Worm (Caenorhabditis elegans): Measurements from ENCODE around the gene fars-2.

Gene fars-2

DNA sequence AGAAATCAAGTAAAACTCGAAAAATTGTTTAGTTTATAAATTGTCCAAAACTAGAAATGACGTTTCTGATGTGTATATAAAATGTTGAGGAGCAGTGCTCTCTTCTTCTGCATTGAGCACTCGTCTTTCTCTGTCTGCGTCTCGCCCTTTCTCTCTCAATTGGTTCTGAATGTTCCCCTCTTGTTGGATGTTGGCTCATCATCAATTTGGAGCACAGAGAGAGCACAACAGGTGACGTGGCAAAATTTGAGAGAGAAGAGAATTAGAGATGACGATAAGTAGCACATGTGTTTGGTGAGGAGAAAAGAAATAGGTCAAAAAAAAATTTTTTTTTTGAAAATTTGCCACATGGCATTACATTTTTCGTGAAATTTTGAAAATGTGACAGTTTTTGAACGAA lies 9.7 kb downstream of the fars-2 start (continued):
- TF ChIP-seq hmg-1.1 (GFP tag; IDR thresholded peaks at IDR 0.05): peak; percentile 58
- no peak for TF ChIP-seq ztf-7 (tag; optimal IDR thresholded peaks at IDR 0.05)
- peak; percentile 70 for TF ChIP-seq nhr-11 (tag; optimal IDR thresholded peaks at IDR 0.05)
- no peak for TF ChIP-seq ZK546.5 (tag; optimal IDR thresholded peaks at IDR 0.05)
- TF ChIP-seq mdt-29 (GFP tag; IDR thresholded peaks at IDR 0.05): 0 out of 2 replicates have a peak, but pooled peaks have one; percentile 11
- no peak for TF ChIP-seq R02D3.7 (tag; optimal IDR thresholded peaks at IDR 0.05)
- no peak for TF ChIP-seq ama-1 (optimal IDR thresholded peaks at IDR 0.05)
- no peak for TF ChIP-seq Y48G9A.11 (GFP tag; IDR thresholded peaks at IDR 0.05)
- peak in 1 of 2 experiments; percentile 53 for TF ChIP-seq mdl-1 (tag; optimal IDR thresholded peaks at IDR 0.05)
- peak; percentile 17 for TF ChIP-seq rbr-2 (tag; optimal IDR thresholded peaks at IDR 0.05)
- peak in 1 of 2 experiments; percentile 77 for TF ChIP-seq lsy-2 (tag; optimal IDR thresholded peaks at IDR 0.05)
- TF ChIP-seq nhr-25 (tag; optimal IDR thresholded peaks at IDR 0.05; ENCODE audit: borderline replicate concordance, insufficient read depth): no peak
- no peak for TF ChIP-seq Y75B8A.6 (GFP tag; IDR thresholded peaks at IDR 0.05)
- TF ChIP-seq ZK337.2 (GFP tag; IDR thresholded peaks at IDR 0.05): no peak
- TF ChIP-seq F49E8.2 (tag; optimal IDR thresholded peaks at IDR 0.05; ENCODE audit: borderline replicate concordance): no peak
- TF ChIP-seq nhr-48 (tag; optimal IDR thresholded peaks at IDR 0.05): no peak
- TF ChIP-seq nhr-28 (tag; optimal IDR thresholded peaks at IDR 0.05): peak; percentile 30
- TF ChIP-seq mep-1 (tag; optimal IDR thresholded peaks at IDR 0.05): peak; percentile 64
- no peak for TF ChIP-seq jun-1 (tag; optimal IDR thresholded peaks at IDR 0.05)
- TF ChIP-seq vab-7 (GFP tag; IDR thresholded peaks at IDR 0.05): no peak
- TF ChIP-seq hlh-11 (tag; optimal IDR thresholded peaks at IDR 0.05): peak; percentile 38
- no peak for TF ChIP-seq dpl-1 (GFP tag; optimal IDR thresholded peaks at IDR 0.05)
- TF ChIP-seq unc-62 (GFP tag; optimal IDR thresholded peaks at IDR 0.05 in 1 of 2): peak in 1 of 2 experiments; percentile 52
- no peak for TF ChIP-seq unc-62 (tag; optimal IDR thresholded peaks at IDR 0.05)
- peak in 1 of 2 experiments; percentile 7 for TF ChIP-seq hif-1 (tag; optimal IDR thresholded peaks at IDR 0.05)
- no peak for TF ChIP-seq lin-29 (GFP tag; IDR thresholded peaks at IDR 0.05)
- no peak for TF ChIP-seq skn-1 (tag; optimal IDR thresholded peaks at IDR 0.05)
- TF ChIP-seq T20F7.1 (GFP tag; optimal IDR thresholded peaks at IDR 0.05): no peak
- no peak for TF ChIP-seq saeg-2 (GFP tag; IDR thresholded peaks at IDR 0.05)
- TF ChIP-seq pha-4 (GFP tag; IDR thresholded peaks at IDR 0.05): no peak
- TF ChIP-seq pha-4 (tag; optimal IDR thresholded peaks at IDR 0.05): peak; percentile 25

DNA sequence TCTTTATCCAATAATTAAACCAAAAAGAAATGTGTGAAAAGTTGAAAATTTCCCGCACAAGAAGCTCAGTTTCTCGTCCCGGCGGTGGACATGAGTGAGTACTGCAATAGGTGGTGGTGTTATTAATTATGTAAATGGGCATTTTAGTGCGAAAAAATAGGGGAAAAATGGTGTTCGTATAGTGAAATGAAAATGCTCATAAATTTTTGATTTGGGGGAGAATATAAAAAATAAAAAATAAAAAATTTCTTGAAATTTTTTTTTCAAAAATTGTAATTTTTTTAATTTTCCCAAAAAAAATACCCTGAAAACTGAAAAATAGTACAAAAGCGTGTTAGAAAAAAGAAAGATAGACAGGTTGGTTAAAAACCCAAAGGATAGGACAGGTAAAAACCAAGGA lies 12.0 kb downstream of the fars-2 start, which contains the start of gene gly-4:
Gene gly-4 (minus strand): TSS at position 101 of the 400 bp plus-strand sequence.
- TF ChIP-seq Y75B8A.6 (GFP tag; IDR thresholded peaks at IDR 0.05): no peak
- no peak for TF ChIP-seq hif-1 (tag; optimal IDR thresholded peaks at IDR 0.05)
- TF ChIP-seq mep-1 (tag; optimal IDR thresholded peaks at IDR 0.05): no peak
- no peak for TF ChIP-seq madf-9 (GFP tag; conservative IDR thresholded peaks at IDR 0.05)
- no peak for TF ChIP-seq pha-4 (GFP tag; IDR thresholded peaks at IDR 0.05)
- no peak for TF ChIP-seq pha-4 (tag; optimal IDR thresholded peaks at IDR 0.05)
- no peak for TF ChIP-seq sdz-12 (GFP tag; optimal IDR thresholded peaks at IDR 0.05)
- no peak for TF ChIP-seq F10B5.3 (tag; optimal IDR thresholded peaks at IDR 0.05)
- TF ChIP-seq dpl-1 (GFP tag; optimal IDR thresholded peaks at IDR 0.05): no peak
- no peak for TF ChIP-seq tag-97 (GFP tag; IDR thresholded peaks at IDR 0.05)
- no peak for TF ChIP-seq hmg-1.1 (GFP tag; IDR thresholded peaks at IDR 0.05)
- no peak for TF ChIP-seq arid-1 (GFP tag; conservative IDR thresholded peaks at IDR 0.05)
- TF ChIP-seq Y48G9A.11 (GFP tag; IDR thresholded peaks at IDR 0.05): no peak
- no peak for TF ChIP-seq duxl-1 (tag; optimal IDR thresholded peaks at IDR 0.05; ENCODE audit: poor library complexity)
- TF ChIP-seq nhr-77 (tag; optimal IDR thresholded peaks at IDR 0.05): no peak
- no peak for TF ChIP-seq nhr-11 (tag; optimal IDR thresholded peaks at IDR 0.05)
- TF ChIP-seq hlh-30 (tag; optimal IDR thresholded peaks at IDR 0.05; ENCODE audit: insufficient read depth): no peak
- no peak for TF ChIP-seq unc-62 (GFP tag; optimal IDR thresholded peaks at IDR 0.05 in 1 of 2)
- TF ChIP-seq unc-62 (tag; optimal IDR thresholded peaks at IDR 0.05): no peak

All from whole organism, L4 larva.